Worm (Caenorhabditis elegans) whole organism, L4 larva: ENCODE data around the gene rme-1.

Experiments used
- D1046.2 ChIP-seq: fragments of 200-800 bp; sonication (Bioruptor generic); IDR thresholded peaks from 2 replicates; pipeline ENCODE4 v1.3.6; 2022; ENCODE audit warnings: missing genetic modification characterization, missing compliant biosample characterization
- F26F4.8 ChIP-seq: fragments of 200-800 bp; sonication (Bioruptor generic); conservative IDR thresholded peaks from 2 replicates; pipeline ENCODE4 v1.3.6; 2022; ENCODE audit warnings: missing genetic modification characterization, missing compliant biosample characterization
- R02D3.7 ChIP-seq: fragments of 150-350 bp; sonication (generic microtip); optimal IDR thresholded peaks from 3 replicates; lab custom pipeline; 2014; ENCODE audit warnings: missing biosample characterization, missing genetic modification characterization
- T26A8.4 ChIP-seq: fragments of 200-800 bp; sonication (Bioruptor generic); IDR thresholded peaks from 2 replicates; pipeline ENCODE4 v1.3.6; 2022; ENCODE audit warnings: missing genetic modification characterization, missing compliant biosample characterization
- Y48G9A.11 ChIP-seq: fragments of 200-800 bp; sonication (Bioruptor generic); IDR thresholded peaks from 2 replicates; pipeline ENCODE4 v1.3.6; 2022; ENCODE audit warnings: missing genetic modification reagents, missing genetic modification characterization, missing compliant biosample characterization
- Y5F2A.4 ChIP-seq: fragments of 200-800 bp; sonication (Bioruptor generic); optimal IDR thresholded peaks from 2 replicates; lab custom pipeline; 2018; ENCODE audit warnings: mild to moderate bottlenecking, missing genetic modification characterization, missing compliant biosample characterization
- Y75B8A.6 ChIP-seq: fragments of 200-800 bp; sonication (Bioruptor generic); IDR thresholded peaks from 2 replicates; pipeline ENCODE4 v1.3.6; 2022; ENCODE audit warnings: missing genetic modification reagents, missing genetic modification characterization, missing compliant biosample characterization
- aha-1 ChIP-seq: fragments of 150-350 bp; peaks from one replicate; lab custom pipeline; 2014; ENCODE audit warnings: missing biosample characterization, missing genetic modification characterization
- ama-1 ChIP-seq: fragments of 150-350 bp; optimal IDR thresholded peaks from 2 replicates; lab custom pipeline; 2014; ENCODE audit warnings: inconsistent platforms, mixed read lengths
- arid-1 ChIP-seq: fragments of 200-800 bp; sonication (Bioruptor generic); conservative IDR thresholded peaks from 2 replicates; pipeline ENCODE4 v1.3.6; 2022; ENCODE audit warnings: missing genetic modification reagents, missing genetic modification characterization, missing compliant biosample characterization
- ceh-32 ChIP-seq: sonication (generic microtip); optimal IDR thresholded peaks from 2 replicates; lab custom pipeline; 2016; ENCODE audit warnings: mild to moderate bottlenecking, missing genetic modification characterization, missing compliant biosample characterization; ENCODE audit not compliant: poor library complexity
- ces-1 ChIP-seq: fragments of 150-350 bp; sonication (generic microtip); optimal IDR thresholded peaks from 4 replicates; lab custom pipeline; 2014; ENCODE audit warnings: missing biosample characterization, missing genetic modification reagents, missing genetic modification characterization
- cey-2 ChIP-seq: sonication (generic microtip); optimal IDR thresholded peaks from 3 replicates; lab custom pipeline; 2017; ENCODE audit warnings: missing genetic modification characterization, mild to moderate bottlenecking, missing compliant biosample characterization, antibody characterized with exemption, borderline replicate concordance; ENCODE audit not compliant: insufficient read depth
- daf-16 ChIP-seq, 3 experiments: sonication (generic microtip); optimal IDR thresholded peaks; 2 replicates each; lab custom pipeline; 2016 to 2017; ENCODE audit warnings: missing genetic modification characterization in 3 of 3, missing genetic modification reagents in 3 of 3, mild to moderate bottlenecking in 2 of 3, missing compliant biosample characterization in 2 of 3, missing biosample characterization in 1 of 3, moderate library complexity in 1 of 3
- dmd-6 ChIP-seq: fragments of 200-800 bp; sonication (Bioruptor generic); IDR thresholded peaks from 2 replicates; pipeline ENCODE4 v1.3.6; 2022; ENCODE audit warnings: missing genetic modification reagents, missing genetic modification characterization, missing compliant biosample characterization
- dve-1 ChIP-seq: sonication (generic microtip); optimal IDR thresholded peaks from 2 replicates; lab custom pipeline; 2017; ENCODE audit warnings: antibody characterized with exemption, mild to moderate bottlenecking, missing genetic modification characterization, missing compliant biosample characterization; ENCODE audit not compliant: insufficient read depth
- egl-27 ChIP-seq: sonication (generic microtip); optimal IDR thresholded peaks from 3 replicates; lab custom pipeline; 2017; ENCODE audit warnings: missing biosample characterization, missing genetic modification reagents, missing genetic modification characterization
- fkh-10 ChIP-seq: fragments of 150-350 bp; optimal IDR thresholded peaks from 2 replicates; lab custom pipeline; 2014; ENCODE audit warnings: missing biosample characterization, missing genetic modification reagents, missing genetic modification characterization
- hif-1 ChIP-seq, 2 experiments: sonication (generic microtip); optimal IDR thresholded peaks; 2 replicates each; lab custom pipeline; 2016 to 2017; ENCODE audit warnings: missing compliant biosample characterization in 2 of 2, missing genetic modification characterization in 2 of 2, missing genetic modification reagents in 2 of 2, missing genotype in 2 of 2, mild to moderate bottlenecking in 1 of 2
- jun-1 ChIP-seq: fragments of 150-350 bp; optimal IDR thresholded peaks from 2 replicates; lab custom pipeline; 2014; ENCODE audit warnings: missing biosample characterization, missing genetic modification reagents, missing genetic modification characterization
- lin-1 ChIP-seq: fragments of 200-800 bp; sonication (Bioruptor generic); IDR thresholded peaks from 2 replicates; pipeline ENCODE4 v1.3.6; 2022; ENCODE audit warnings: missing genetic modification reagents, missing genetic modification characterization, missing compliant biosample characterization
- lin-38 ChIP-seq: fragments of 200-800 bp; sonication (Bioruptor generic); IDR thresholded peaks from 2 replicates; pipeline ENCODE4 v1.3.6; 2022; ENCODE audit warnings: missing genetic modification reagents, missing genetic modification characterization, missing compliant biosample characterization
- lin-39 ChIP-seq: fragments of 150-350 bp; optimal IDR thresholded peaks from 2 replicates; lab custom pipeline; 2014; ENCODE audit warnings: missing biosample characterization, missing genetic modification reagents, missing genetic modification characterization
- lir-3 ChIP-seq: sonication (generic microtip); optimal IDR thresholded peaks from 2 replicates; lab custom pipeline; 2016; ENCODE audit warnings: mild to moderate bottlenecking, missing genetic modification characterization, missing compliant biosample characterization
- lsy-2 ChIP-seq, 2 experiments: fragments of 150-350 bp in 1 of 2; sonication (generic microtip) in 1 of 2; optimal IDR thresholded peaks; 2 replicates each; lab custom pipeline; 2014 to 2017; ENCODE audit warnings: missing biosample characterization in 2 of 2, missing genetic modification characterization in 2 of 2
- madf-5 ChIP-seq, 2 experiments: fragments of 200-800 bp; sonication (Bioruptor generic); IDR thresholded peaks; 2 replicates each; pipeline ENCODE4 v1.3.6; 2022; ENCODE audit warnings: missing compliant biosample characterization in 2 of 2, missing genetic modification characterization in 2 of 2
- mep-1 ChIP-seq: fragments of 150-350 bp; sonication (generic microtip); optimal IDR thresholded peaks from 3 replicates; lab custom pipeline; 2014; ENCODE audit warnings: missing biosample characterization, missing genetic modification characterization
- mes-2 ChIP-seq: sonication (generic microtip); optimal IDR thresholded peaks from 2 replicates; lab custom pipeline; 2016; ENCODE audit warnings: missing genotype, mild to moderate bottlenecking, missing genetic modification characterization, missing compliant biosample characterization; ENCODE audit not compliant: poor library complexity, severe bottlenecking
- mxl-2 ChIP-seq: fragments of 200-800 bp; sonication (Bioruptor generic); conservative IDR thresholded peaks from 2 replicates; pipeline ENCODE4 v1.3.6; 2022; ENCODE audit warnings: missing genetic modification reagents, missing genetic modification characterization, missing compliant biosample characterization
- mxl-3 ChIP-seq: fragments of 200-800 bp; sonication (Bioruptor generic); optimal IDR thresholded peaks from 2 replicates; lab custom pipeline; 2018; ENCODE audit warnings: mild to moderate bottlenecking, missing genetic modification characterization, missing compliant biosample characterization
- nhr-10 ChIP-seq: fragments of 150-350 bp; optimal IDR thresholded peaks from 2 replicates; lab custom pipeline; 2014; ENCODE audit warnings: missing biosample characterization, missing genetic modification characterization
- nhr-237 ChIP-seq: sonication (generic microtip); optimal IDR thresholded peaks from 2 replicates; lab custom pipeline; 2017; ENCODE audit warnings: missing biosample characterization, missing genetic modification characterization
- nhr-28 ChIP-seq: fragments of 150-350 bp; optimal IDR thresholded peaks from 2 replicates; lab custom pipeline; 2014; ENCODE audit warnings: missing biosample characterization, missing genetic modification characterization
- nhr-41 ChIP-seq: fragments of 200-800 bp; sonication (Bioruptor generic); IDR thresholded peaks from 2 replicates; pipeline ENCODE4 v1.3.6; 2022; ENCODE audit warnings: missing genetic modification reagents, missing genetic modification characterization, missing compliant biosample characterization
- nhr-48 ChIP-seq: sonication (generic microtip); optimal IDR thresholded peaks from 2 replicates; lab custom pipeline; 2016; ENCODE audit warnings: mild to moderate bottlenecking, missing genetic modification characterization, missing compliant biosample characterization
- nhr-76 ChIP-seq: fragments of 150-350 bp; optimal IDR thresholded peaks from 2 replicates; lab custom pipeline; 2014; ENCODE audit warnings: missing biosample characterization, missing genetic modification characterization
- pha-4 ChIP-seq, 2 experiments: fragments of 150-350 bp in 1 of 2; fragments of 200-800 bp in 1 of 2; sonication (Bioruptor generic) in 1 of 2; IDR thresholded peaks in 1 of 2; optimal IDR thresholded peaks in 1 of 2; 2 replicates each; pipeline versions ENCODE4 v1.3.6 to Lab custom; 2014 to 2022; ENCODE audit warnings: missing genetic modification characterization in 2 of 2, missing genetic modification reagents in 2 of 2, missing biosample characterization in 1 of 2, missing compliant biosample characterization in 1 of 2
- rbr-2 ChIP-seq: sonication (generic microtip); optimal IDR thresholded peaks from 2 replicates; lab custom pipeline; 2016; ENCODE audit warnings: missing genotype, missing genetic modification characterization, missing compliant biosample characterization
- saeg-2 ChIP-seq: fragments of 200-800 bp; sonication (Bioruptor generic); IDR thresholded peaks from 2 replicates; pipeline ENCODE4 v1.3.6; 2022; ENCODE audit warnings: missing genetic modification reagents, missing genetic modification characterization, missing compliant biosample characterization
- spr-3 ChIP-seq: fragments of 200-800 bp; sonication (Bioruptor generic); optimal IDR thresholded peaks from 2 replicates; lab custom pipeline; 2018; ENCODE audit warnings: mild to moderate bottlenecking, missing genetic modification characterization, missing compliant biosample characterization
- unc-130 ChIP-seq: sonication (generic microtip); optimal IDR thresholded peaks from 2 replicates; lab custom pipeline; 2016; ENCODE audit warnings: missing genetic modification reagents, missing genetic modification characterization, missing compliant biosample characterization
- unc-62 ChIP-seq, 3 experiments: fragments of 150-350 bp in 1 of 3; sonication (generic microtip); optimal IDR thresholded peaks in 2 of 3; peaks in 1 of 3; 1 replicate in 1 of 3; 2 replicates in 2 of 3; lab custom pipeline; 2014 to 2017; ENCODE audit warnings: missing biosample characterization in 3 of 3, missing genetic modification characterization in 3 of 3, missing genetic modification reagents in 3 of 3, missing genotype in 1 of 3
- zag-1 ChIP-seq: fragments of 150-350 bp; optimal IDR thresholded peaks from 2 replicates; lab custom pipeline; 2014; ENCODE audit warnings: missing biosample characterization, missing genetic modification characterization
- zfp-2 ChIP-seq: sonication (generic microtip); optimal IDR thresholded peaks from 2 replicates; lab custom pipeline; 2016; ENCODE audit warnings: mild to moderate bottlenecking, missing genetic modification characterization, missing compliant biosample characterization
- zip-2 ChIP-seq: fragments of 150-350 bp; optimal IDR thresholded peaks from 2 replicates; lab custom pipeline; 2014; ENCODE audit warnings: missing biosample characterization, missing genetic modification characterization
- ztf-7 ChIP-seq: fragments of 150-350 bp; optimal IDR thresholded peaks from 2 replicates; lab custom pipeline; 2014; ENCODE audit warnings: missing biosample characterization, missing genetic modification characterization

Gene rme-1

DNA sequence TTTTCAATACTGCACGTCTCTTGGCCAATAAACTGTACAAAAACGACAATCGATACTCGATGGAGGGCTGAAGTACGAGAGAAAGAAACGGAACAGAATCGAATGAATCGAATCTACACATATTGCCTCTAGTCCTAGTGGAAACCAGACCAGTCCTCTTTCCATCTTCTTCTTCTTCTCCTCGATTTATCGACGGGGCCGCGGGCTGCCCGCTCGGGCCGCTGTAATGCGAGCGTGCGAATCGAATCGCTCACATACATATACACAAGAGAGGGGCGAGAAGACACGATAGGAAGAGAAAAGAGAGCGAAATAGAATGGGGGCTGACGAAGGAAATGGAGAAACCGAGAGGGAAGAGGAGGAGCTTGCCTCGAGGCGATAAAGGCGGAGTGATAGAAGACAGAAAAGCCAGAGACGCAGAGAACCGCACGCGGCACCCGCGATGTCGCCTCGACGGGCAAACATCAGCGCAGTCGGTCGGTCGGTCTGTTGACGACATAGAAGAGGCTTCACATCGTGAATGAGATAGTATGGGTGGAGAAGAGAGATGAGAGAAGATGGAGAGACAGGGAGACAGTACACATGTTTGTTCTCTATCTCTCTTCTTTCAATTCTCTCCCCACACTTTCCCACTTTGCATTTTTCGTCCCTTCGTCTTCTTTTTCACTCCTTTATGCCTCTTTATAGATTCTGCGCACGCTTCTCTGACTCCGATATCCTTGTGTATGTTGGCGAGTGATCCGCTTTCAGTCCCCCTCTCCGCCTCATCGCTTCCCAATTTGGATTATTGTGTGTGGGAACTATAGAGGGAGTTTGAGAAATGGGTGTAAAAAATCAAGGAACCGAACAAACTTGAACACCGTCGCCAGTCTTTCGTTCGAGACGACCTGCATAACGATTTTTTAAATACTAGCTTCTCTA is 18.9 kb downstream of the rme-1 start:
- peak; percentile 81 for TF ChIP-seq arid-1 (GFP tag; lab: Robert Waterston, UW)
- no peak for TF ChIP-seq Y48G9A.11 (GFP tag; lab: Robert Waterston, UW)
- peak; percentile 1 for TF ChIP-seq cey-2 (tag; lab: Kevin White, UChicago)
- TF ChIP-seq nhr-76 (tag; lab: Kevin White, UChicago): no peak
- peak; percentile 51 for TF ChIP-seq zip-2 (tag; lab: Kevin White, UChicago)
- no peak for TF ChIP-seq D1046.2 (GFP tag; lab: Robert Waterston, UW)
- TF ChIP-seq jun-1 (tag; lab: Kevin White, UChicago): peak; percentile 72
- peak; percentile 64; the same call in 1 of the 2 replicates for TF ChIP-seq mxl-2 (GFP tag; lab: Robert Waterston, UW)
- TF ChIP-seq hif-1 (tag; optimal IDR thresholded peaks at IDR 0.05; lab: Kevin White, UChicago): peak; percentile 47 to 95
- no peak for TF ChIP-seq F26F4.8 (GFP tag; lab: Robert Waterston, UW)
- peak; percentile 91 for TF ChIP-seq lin-1 (GFP tag; lab: Robert Waterston, UW)
- peak; percentile 46 for TF ChIP-seq Y5F2A.4 (GFP tag; lab: Kevin White, UChicago)
- no peak for TF ChIP-seq lin-39 (tag; lab: Kevin White, UChicago)
- peak; percentile 17 for TF ChIP-seq unc-130 (GFP tag; lab: Kevin White, UChicago)
- peak; percentile 93 for TF ChIP-seq mep-1
- TF ChIP-seq nhr-10: peak; percentile 67
- TF ChIP-seq madf-5 (GFP tag; IDR thresholded peaks at IDR 0.05; lab: Robert Waterston, UW): no peak; a peak in 1 of 4 replicates
- peak; percentile 93 for TF ChIP-seq fkh-10 (GFP tag; lab: Kevin White, UChicago)
- no peak; the same call in 1 of the 2 replicates for TF ChIP-seq Y75B8A.6 (GFP tag; lab: Robert Waterston, UW)
- TF ChIP-seq lsy-2 (tag; optimal IDR thresholded peaks at IDR 0.05; lab: Kevin White, UChicago): peak; percentile 86
- TF ChIP-seq ama-1 (lab: Kevin White, UChicago): peak; percentile 99
- peak; percentile 5 for TF ChIP-seq nhr-237 (tag; lab: Kevin White, UChicago)
- TF ChIP-seq lin-38 (GFP tag; lab: Robert Waterston, UW): peak; percentile 61
- no peak for TF ChIP-seq ces-1 (GFP tag; lab: Kevin White, UChicago)
- TF ChIP-seq nhr-41: peak; percentile 59
- peak; percentile 75 for TF ChIP-seq ceh-32 (tag; lab: Kevin White, UChicago)
- TF ChIP-seq mxl-3 (GFP tag; lab: Kevin White, UChicago): peak; percentile 92
- no peak for TF ChIP-seq R02D3.7 (tag; lab: Kevin White, UChicago)
- TF ChIP-seq daf-16 (GFP tag; optimal IDR thresholded peaks at IDR 0.05; lab: Kevin White, UChicago): peak; percentile 86 to 87
- TF ChIP-seq daf-16 (tag; optimal IDR thresholded peaks at IDR 0.05; lab: Kevin White, UChicago): peak; percentile 93
- TF ChIP-seq aha-1: peak; percentile 98
- TF ChIP-seq dmd-6 (GFP tag; lab: Robert Waterston, UW): peak; percentile 95
- TF ChIP-seq nhr-48 (tag; lab: Kevin White, UChicago): peak; percentile 96
- TF ChIP-seq zag-1 (tag; lab: Kevin White, UChicago): no peak
- peak; percentile 96 for TF ChIP-seq rbr-2 (tag; lab: Kevin White, UChicago)
- TF ChIP-seq nhr-28 (tag; lab: Kevin White, UChicago): peak; percentile 40
- no peak for TF ChIP-seq lir-3 (tag; lab: Kevin White, UChicago)
- TF ChIP-seq spr-3 (GFP tag; lab: Kevin White, UChicago): peak; percentile 41
- peak; percentile 66 for TF ChIP-seq egl-27 (tag; lab: Kevin White, UChicago)
- TF ChIP-seq pha-4 (GFP tag; IDR thresholded peaks at IDR 0.05; lab: Robert Waterston, UW): peak; percentile 96
- TF ChIP-seq pha-4 (tag; optimal IDR thresholded peaks at IDR 0.05; lab: Kevin White, UChicago): peak; percentile 41
- TF ChIP-seq dve-1: peak; percentile 97
- peak; percentile 87 for TF ChIP-seq saeg-2 (GFP tag; lab: Robert Waterston, UW)
- TF ChIP-seq ztf-7 (tag; lab: Kevin White, UChicago): peak; percentile 13
- TF ChIP-seq T26A8.4 (GFP tag; lab: Robert Waterston, UW): peak; percentile 87
- peak; percentile 8 for TF ChIP-seq zfp-2 (tag; lab: Kevin White, UChicago)
- peak; percentile 63 for TF ChIP-seq mes-2
- TF ChIP-seq unc-62 (GFP tag; optimal IDR thresholded peaks at IDR 0.05 in 1 of 2; lab: Kevin White, UChicago): peak in 1 of 2 experiments; percentile 100
- TF ChIP-seq unc-62 (tag; optimal IDR thresholded peaks at IDR 0.05; lab: Kevin White, UChicago): no peak
